Fruit fly (Drosophila melanogaster) whole organism, embryonic: ENCODE data around the gene CG6126.
A peak's percentile ranks its signal among the peaks of the same experiment; 100 is the strongest.

Source experiments
- Asciz ChIP-seq: fragments of 200-800 bp; sonication (Bioruptor generic); optimal IDR thresholded peaks from 2 replicates; lab custom pipeline; 2017; ENCODE audit warnings: missing biosample characterization, mild to moderate bottlenecking, missing genetic modification characterization, missing genetic modification reagents
- C15 ChIP-seq: fragments of 200-800 bp; sonication (Bioruptor generic); IDR thresholded peaks from 3 replicates; pipeline ENCODE4 v1.3.6; 2022; ENCODE audit warnings: missing biosample characterization, missing genetic modification characterization
- CG1603 ChIP-seq: fragments of 200-800 bp; sonication (Bioruptor generic); optimal IDR thresholded peaks from 2 replicates; lab custom pipeline; 2019; ENCODE audit warnings: missing biosample characterization, mild to moderate bottlenecking, missing genetic modification characterization, moderate library complexity
- CG16813 ChIP-seq: fragments of 200-800 bp; sonication (Bioruptor generic); IDR thresholded peaks from 3 replicates; pipeline ENCODE4 v1.3.6; 2022; ENCODE audit warnings: missing biosample characterization, missing genetic modification characterization; ENCODE audit not compliant: partially characterized antibody
- CG17359 ChIP-seq: fragments of 200-800 bp; sonication (Bioruptor generic); optimal IDR thresholded peaks from 3 replicates; lab custom pipeline; 2018; ENCODE audit warnings: missing biosample characterization, mild to moderate bottlenecking, missing genetic modification characterization, moderate library complexity
- CG17568 ChIP-seq: fragments of 200-800 bp; sonication (Bioruptor generic); optimal IDR thresholded peaks from 2 replicates; lab custom pipeline; 2018; ENCODE audit warnings: missing biosample characterization, mild to moderate bottlenecking, missing genetic modification characterization, moderate library complexity
- CG31365 ChIP-seq: fragments of 200-800 bp; sonication (Bioruptor generic); optimal IDR thresholded peaks from 2 replicates; lab custom pipeline; 2018; ENCODE audit warnings: missing biosample characterization, mild to moderate bottlenecking, missing genetic modification characterization
- CG31388 ChIP-seq: fragments of 200-800 bp; sonication (Bioruptor generic); optimal IDR thresholded peaks from 2 replicates; lab custom pipeline; 2016; ENCODE audit warnings: missing biosample characterization, missing genetic modification characterization
- CG31441 ChIP-seq: fragments of 200-800 bp; sonication (Bioruptor generic); IDR thresholded peaks from 2 replicates; pipeline ENCODE4 v1.3.6; 2022; ENCODE audit warnings: missing biosample characterization, missing genetic modification characterization
- CG7357 ChIP-seq: fragments of 200-800 bp; sonication (Bioruptor generic); IDR thresholded peaks from 3 replicates; pipeline ENCODE4 v1.3.6; 2022; ENCODE audit warnings: missing biosample characterization, missing genetic modification characterization
- CG8290 ChIP-seq, 3 experiments: fragments of 200-800 bp; sonication (Bioruptor generic); optimal IDR thresholded peaks; 2 replicates each; lab custom pipeline; 2016 to 2019; ENCODE audit warnings: missing biosample characterization in 3 of 3, missing genetic modification characterization in 3 of 3, mild to moderate bottlenecking in 2 of 3, moderate library complexity in 1 of 3
- CG8765 ChIP-seq: fragments of 200-800 bp; sonication (Bioruptor generic); IDR thresholded peaks from 2 replicates; pipeline ENCODE4 v1.3.6; 2022; ENCODE audit warnings: missing biosample characterization, missing genetic modification characterization
- CTCF ChIP-seq: fragments of 200-800 bp; sonication (Bioruptor generic); optimal IDR thresholded peaks from 2 replicates; lab custom pipeline; 2017; ENCODE audit warnings: missing biosample characterization, mild to moderate bottlenecking, missing genetic modification characterization, moderate library complexity
- Camta ChIP-seq: fragments of 200-800 bp; sonication (Bioruptor generic); optimal IDR thresholded peaks from 2 replicates; lab custom pipeline; 2016; ENCODE audit warnings: missing biosample characterization, missing genetic modification characterization
- Doc2 ChIP-seq: fragments of 200-800 bp; sonication (Bioruptor generic); IDR thresholded peaks from 2 replicates; pipeline ENCODE4 v1.3.6; 2022; ENCODE audit warnings: missing biosample characterization, missing genetic modification characterization
- Elba2 ChIP-seq: fragments of 200-800 bp; sonication (Bioruptor generic); optimal IDR thresholded peaks from 3 replicates; lab custom pipeline; 2016; ENCODE audit warnings: missing biosample characterization, missing genetic modification characterization
- Fer1 ChIP-seq: fragments of 200-800 bp; sonication (Bioruptor generic); optimal IDR thresholded peaks from 2 replicates; lab custom pipeline; 2017; ENCODE audit warnings: missing biosample characterization, mild to moderate bottlenecking, missing genetic modification characterization
- H2.0 ChIP-seq: fragments of 200-800 bp; sonication (Bioruptor generic); IDR thresholded peaks from 2 replicates; pipeline ENCODE4 v1.3.6; 2022; ENCODE audit warnings: missing biosample characterization, missing genetic modification characterization
- Hand ChIP-seq: fragments of 200-800 bp; sonication (Bioruptor generic); optimal IDR thresholded peaks from 2 replicates; lab custom pipeline; 2017; ENCODE audit warnings: mild to moderate bottlenecking, missing biosample characterization, missing genetic modification reagents, missing genetic modification characterization
- Hr39 ChIP-seq: fragments of >200 bp; optimal IDR thresholded peaks from 2 replicates; lab custom pipeline; 2017
- MESR4 ChIP-seq: fragments of 200-800 bp; sonication (Bioruptor generic); optimal IDR thresholded peaks from 2 replicates; lab custom pipeline; 2018; ENCODE audit warnings: missing biosample characterization, mild to moderate bottlenecking, missing genetic modification characterization, moderate library complexity
- Nf-YA ChIP-seq: fragments of 200-800 bp; sonication (Bioruptor generic); IDR thresholded peaks from 2 replicates; pipeline ENCODE4 v1.3.6; 2022; ENCODE audit warnings: missing biosample characterization, missing genetic modification characterization
- Rfx ChIP-seq: fragments of 200-800 bp; sonication (Bioruptor generic); IDR thresholded peaks from 2 replicates; pipeline ENCODE4 v1.3.6; 2022; ENCODE audit warnings: missing biosample characterization, missing genetic modification characterization
- Sin3A ChIP-seq: fragments of >200 bp; optimal IDR thresholded peaks from 2 replicates; lab custom pipeline; 2018
- Sox100B ChIP-seq: fragments of 200-800 bp; sonication (Bioruptor generic); optimal IDR thresholded peaks from 3 replicates; lab custom pipeline; 2018; ENCODE audit warnings: missing biosample characterization, mild to moderate bottlenecking, missing genetic modification characterization
- Stat92E ChIP-seq, 3 experiments: fragments of >200 bp in 2 of 3; fragments of 200-800 bp in 1 of 3; sonication (Bioruptor generic) in 1 of 3; optimal IDR thresholded peaks; 2 replicates each; lab custom pipeline; 2017 to 2019; ENCODE audit warnings: missing biosample characterization in 3 of 3, missing genetic modification characterization in 3 of 3, mild to moderate bottlenecking in 1 of 3, moderate library complexity in 1 of 3
- TFAM ChIP-seq: fragments of 200-800 bp; sonication (Bioruptor generic); optimal IDR thresholded peaks from 2 replicates; lab custom pipeline; 2017; ENCODE audit warnings: missing biosample characterization, missing genetic modification characterization, inconsistent platforms
- ap ChIP-seq: fragments of 200-800 bp; sonication (Bioruptor generic); IDR thresholded peaks from 2 replicates; pipeline ENCODE4 v1.3.6; 2022; ENCODE audit warnings: missing biosample characterization, missing genetic modification characterization
- ash1 ChIP-seq: fragments of 200-800 bp; sonication (Bioruptor generic); optimal IDR thresholded peaks from 2 replicates; lab custom pipeline; 2018; ENCODE audit warnings: missing biosample characterization, mild to moderate bottlenecking, missing genetic modification characterization
- dati ChIP-seq: fragments of 200-800 bp; sonication (Bioruptor generic); IDR thresholded peaks from 2 replicates; pipeline ENCODE4 v1.3.6; 2022; ENCODE audit warnings: missing biosample characterization, missing genetic modification characterization
- ewg ChIP-seq: fragments of 200-800 bp; sonication (Bioruptor generic); optimal IDR thresholded peaks from 3 replicates; lab custom pipeline; 2017; ENCODE audit warnings: mild to moderate bottlenecking, missing biosample characterization, missing genetic modification reagents, missing genetic modification characterization
- gro ChIP-seq: fragments of 200-800 bp; sonication (Bioruptor generic); optimal IDR thresholded peaks from 2 replicates; lab custom pipeline; 2016; ENCODE audit warnings: missing biosample characterization, missing genetic modification characterization
- ham ChIP-seq: fragments of 200-800 bp; sonication (Bioruptor generic); IDR thresholded peaks from 2 replicates; pipeline ENCODE4 v1.3.6; 2022; ENCODE audit warnings: missing biosample characterization, missing genetic modification characterization
- jing ChIP-seq: fragments of 200-800 bp; sonication (Bioruptor generic); optimal IDR thresholded peaks from 2 replicates; lab custom pipeline; 2018; ENCODE audit warnings: missing biosample characterization, mild to moderate bottlenecking, missing genetic modification characterization
- jumu ChIP-seq: fragments of 200-800 bp; sonication (Bioruptor generic); optimal IDR thresholded peaks from 3 replicates; lab custom pipeline; 2016; ENCODE audit warnings: missing biosample characterization, missing genetic modification characterization
- knrl ChIP-seq: fragments of 200-800 bp; sonication (Bioruptor generic); IDR thresholded peaks from 3 replicates; pipeline ENCODE4 v1.3.6; 2022; ENCODE audit warnings: missing biosample characterization, missing genetic modification characterization; ENCODE audit not compliant: partially characterized antibody
- lola ChIP-seq, 3 experiments: fragments of >200 bp in 2 of 3; fragments of 200-800 bp in 1 of 3; sonication (Bioruptor generic) in 1 of 3; optimal IDR thresholded peaks; 2 replicates each; lab custom pipeline; 2017 to 2019; ENCODE audit warnings: missing biosample characterization in 3 of 3, missing genetic modification characterization in 3 of 3, mild to moderate bottlenecking in 1 of 3, moderate library complexity in 1 of 3
- nau ChIP-seq: fragments of 200-800 bp; sonication (Bioruptor generic); optimal IDR thresholded peaks from 3 replicates; lab custom pipeline; 2017; ENCODE audit warnings: missing biosample characterization, mild to moderate bottlenecking, missing genetic modification characterization, missing genetic modification reagents
- pita ChIP-seq: fragments of 200-800 bp; sonication (Bioruptor generic); optimal IDR thresholded peaks from 2 replicates; lab custom pipeline; 2017; ENCODE audit warnings: missing biosample characterization, mild to moderate bottlenecking, missing genetic modification characterization
- psq ChIP-seq: fragments of 200-800 bp; sonication (Bioruptor generic); optimal IDR thresholded peaks from 2 replicates; lab custom pipeline; 2017; ENCODE audit warnings: missing biosample characterization, missing genetic modification characterization
- row ChIP-seq: fragments of 200-800 bp; sonication (Bioruptor generic); IDR thresholded peaks from 3 replicates; pipeline ENCODE4 v1.3.6; 2022; ENCODE audit warnings: missing biosample characterization, missing genetic modification characterization
- salm ChIP-seq: fragments of 200-800 bp; sonication (Bioruptor generic); optimal IDR thresholded peaks from 2 replicates; lab custom pipeline; 2018; ENCODE audit warnings: missing biosample characterization, mild to moderate bottlenecking, missing genetic modification characterization
- slou ChIP-seq: fragments of 200-800 bp; sonication (Bioruptor generic); optimal IDR thresholded peaks from 3 replicates; lab custom pipeline; 2016; ENCODE audit warnings: missing biosample characterization, missing genetic modification characterization
- tna ChIP-seq: fragments of 200-800 bp; sonication (Bioruptor generic); IDR thresholded peaks from 2 replicates; pipeline ENCODE4 v1.3.6; 2022; ENCODE audit warnings: missing biosample characterization, missing genetic modification characterization; ENCODE audit not compliant: partially characterized antibody
- toy ChIP-seq: fragments of 200-800 bp; sonication (Bioruptor generic); IDR thresholded peaks from 2 replicates; pipeline ENCODE4 v1.3.6; 2022; ENCODE audit warnings: missing biosample characterization, missing genetic modification characterization
- tx ChIP-seq: fragments of 200-800 bp; sonication (Bioruptor generic); optimal IDR thresholded peaks from 2 replicates; lab custom pipeline; 2016; ENCODE audit warnings: missing biosample characterization, missing genetic modification characterization
- unpg ChIP-seq: fragments of 200-800 bp; sonication (Bioruptor generic); optimal IDR thresholded peaks from 3 replicates; lab custom pipeline; 2018; ENCODE audit warnings: missing biosample characterization, mild to moderate bottlenecking, missing genetic modification characterization, moderate library complexity
- vfl ChIP-seq: fragments of 200-800 bp; sonication (Bioruptor generic); optimal IDR thresholded peaks from 2 replicates; lab custom pipeline; 2016; ENCODE audit warnings: missing biosample characterization, missing genetic modification characterization
- wek ChIP-seq: fragments of 200-800 bp; sonication (Bioruptor generic); optimal IDR thresholded peaks from 3 replicates; lab custom pipeline; 2018; ENCODE audit warnings: missing biosample characterization, mild to moderate bottlenecking, missing genetic modification characterization, moderate library complexity
- z ChIP-seq: fragments of 200-800 bp; sonication (Bioruptor generic); IDR thresholded peaks from 3 replicates; pipeline ENCODE4 v1.3.6; 2022; ENCODE audit warnings: missing biosample characterization, missing genetic modification characterization

The CG6126 gene

DNA sequence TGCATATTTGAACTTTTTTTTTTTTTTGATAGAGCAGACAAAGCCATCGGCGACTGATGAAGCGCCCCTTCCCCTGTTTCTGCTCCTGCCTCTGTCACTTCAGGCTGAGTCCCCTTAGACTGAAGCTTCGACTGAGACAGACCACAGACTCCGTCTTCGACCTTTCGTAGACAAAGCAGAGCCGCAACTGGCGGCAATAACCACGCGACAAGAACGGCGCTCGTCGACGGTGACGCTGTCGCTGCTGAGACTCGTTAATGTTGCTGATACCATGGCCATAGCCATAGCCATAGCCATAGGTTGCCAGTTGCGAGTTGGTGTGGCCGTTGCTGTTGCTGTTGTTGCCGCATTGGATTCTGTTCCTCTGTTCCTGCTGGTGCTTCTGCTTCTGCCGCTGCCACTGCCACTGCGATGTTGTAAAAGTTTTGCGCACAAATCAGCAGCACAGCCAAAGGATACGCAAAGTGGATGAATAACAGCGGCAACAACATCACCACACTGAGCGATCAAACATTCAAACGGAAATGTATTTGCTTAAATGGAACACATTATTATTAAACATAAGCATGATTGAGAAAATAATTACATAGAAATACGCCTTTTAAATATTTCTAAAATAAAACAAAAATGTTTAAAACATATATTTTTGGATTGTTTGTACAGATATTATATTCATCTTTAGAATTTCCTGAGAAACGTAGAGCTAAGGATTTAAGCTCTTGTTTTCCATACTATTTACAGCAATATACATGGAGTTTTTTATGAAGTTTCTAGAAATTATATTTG is 20.6 kb upstream of the CG6126 start (continued):
- no peak for TF ChIP-seq ash1 (GFP tag; lab: Kevin White, UChicago)
- no peak for TF ChIP-seq Elba2
- no peak for TF ChIP-seq CG31441
- TF ChIP-seq CG8765 = 0 out of 2 replicates have a peak, but pooled peaks have one; percentile 29
- TF ChIP-seq salm (tag; lab: Kevin White, UChicago) = no peak
- peak; percentile 29 for TF ChIP-seq CG17359 (tag; lab: Kevin White, UChicago)
- no peak for TF ChIP-seq wek (GFP tag; lab: Kevin White, UChicago)
- no peak for TF ChIP-seq psq
- TF ChIP-seq Camta = no peak
- no peak for TF ChIP-seq MESR4 (GFP tag; lab: Kevin White, UChicago)
- no peak for TF ChIP-seq ap
- 0 out of 2 replicates have a peak, but pooled peaks have one; percentile 24 for TF ChIP-seq toy (GFP tag; lab: Robert Waterston, UW)
- no peak for TF ChIP-seq Hand
- TF ChIP-seq vfl (GFP tag; lab: Kevin White, UChicago) = no peak
- peak; percentile 27 for TF ChIP-seq unpg (GFP tag; lab: Kevin White, UChicago)
- TF ChIP-seq tna (GFP tag; lab: Robert Waterston, UW) = no peak
- TF ChIP-seq jumu (GFP tag; lab: Kevin White, UChicago) = no peak
- TF ChIP-seq C15 (GFP tag; lab: Robert Waterston, UW) = no peak
- TF ChIP-seq z (GFP tag; lab: Robert Waterston, UW) = peak; percentile 51; the same call in 1 of the 3 replicates
- no peak; the same call in 1 of the 3 replicates for TF ChIP-seq row (GFP tag; lab: Robert Waterston, UW)
- TF ChIP-seq Asciz (GFP tag; lab: Kevin White, UChicago) = peak; percentile 10
- TF ChIP-seq tx (GFP tag; lab: Kevin White, UChicago) = no peak
- no peak for TF ChIP-seq lola (GFP tag; optimal IDR thresholded peaks at IDR 0.05; lab: Kevin White, UChicago)
- no peak for TF ChIP-seq gro (GFP tag; lab: Kevin White, UChicago)
- no peak for TF ChIP-seq CG1603 (tag; lab: Kevin White, UChicago)
- peak; percentile 55 for TF ChIP-seq Fer1 (GFP tag; lab: Kevin White, UChicago)
- TF ChIP-seq knrl (GFP tag; lab: Robert Waterston, UW) = no peak
- no peak for TF ChIP-seq nau
- TF ChIP-seq Doc2 (GFP tag; lab: Robert Waterston, UW) = no peak
- no peak for TF ChIP-seq CG7357
- TF ChIP-seq CG8290 (GFP tag; optimal IDR thresholded peaks at IDR 0.05; lab: Kevin White, UChicago) = no peak
- TF ChIP-seq CG8290 (tag; optimal IDR thresholded peaks at IDR 0.05; lab: Kevin White, UChicago) = peak in 1 of 2 experiments; percentile 75
- TF ChIP-seq Rfx (GFP tag; lab: Robert Waterston, UW) = peak; percentile 30; the same call in 1 of the 2 replicates
- TF ChIP-seq CTCF (GFP tag; lab: Kevin White, UChicago) = no peak
- no peak for TF ChIP-seq CG31388 (GFP tag; lab: Kevin White, UChicago)
- TF ChIP-seq CG17568 (GFP tag; lab: Kevin White, UChicago) = no peak
- no peak for TF ChIP-seq pita
- peak; percentile 22 for TF ChIP-seq CG31365 (tag; lab: Kevin White, UChicago)
- no peak for TF ChIP-seq ham (GFP tag; lab: Robert Waterston, UW)
- TF ChIP-seq TFAM (GFP tag; lab: Kevin White, UChicago) = no peak
- TF ChIP-seq Stat92E (GFP tag; optimal IDR thresholded peaks at IDR 0.05; lab: Kevin White, UChicago) = no peak
- TF ChIP-seq Sin3A (lab: Kevin White, UChicago) = no peak
- TF ChIP-seq dati (GFP tag; lab: Robert Waterston, UW) = no peak
- TF ChIP-seq jing (GFP tag; lab: Kevin White, UChicago) = no peak
- TF ChIP-seq Sox100B (GFP tag; lab: Kevin White, UChicago) = peak; percentile 45
- TF ChIP-seq ewg = no peak
- TF ChIP-seq Hr39 (lab: Kevin White, UChicago) = no peak
- TF ChIP-seq slou (GFP tag; lab: Kevin White, UChicago) = no peak
- no peak for TF ChIP-seq H2.0
- TF ChIP-seq Nf-YA (GFP tag; lab: Robert Waterston, UW) = no peak
- TF ChIP-seq CG16813 (GFP tag; lab: Robert Waterston, UW) = no peak
